Fruit fly (Drosophila melanogaster): Measurements from ENCODE around the gene CG43083.

DNA sequence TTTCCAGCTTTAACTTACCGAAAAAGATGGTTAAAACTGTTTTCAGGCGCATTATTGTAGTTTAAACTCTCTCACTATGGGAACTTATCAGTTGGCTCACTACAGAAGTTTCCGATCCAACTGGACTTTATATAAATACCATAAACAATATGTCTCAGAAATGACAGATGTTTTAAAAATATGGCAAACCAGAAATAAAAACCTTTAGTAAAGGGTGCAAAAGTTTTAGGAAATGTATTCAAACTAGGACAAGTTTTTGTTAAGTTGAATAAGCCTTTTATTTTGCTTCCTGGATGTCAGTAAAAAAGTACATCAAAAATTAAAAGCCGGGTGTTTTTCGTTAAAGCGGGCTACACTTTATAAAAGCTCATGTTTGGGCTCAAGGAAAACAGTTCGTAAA is 1.2 kb downstream of the CG43083 start, which contains the start of the genes Eig71Ea and Eig71Eb:
- no peak for TF ChIP-seq CG7045 (GFP tag; optimal IDR thresholded peaks at IDR 0.05)
- TF ChIP-seq Crg-1 (GFP tag; optimal IDR thresholded peaks at IDR 0.05), result no peak
- no peak for TF ChIP-seq CG5204 (GFP tag; optimal IDR thresholded peaks at IDR 0.05)
- TF ChIP-seq CG33017 (tag; optimal IDR thresholded peaks at IDR 0.05), result no peak
- TF ChIP-seq kay (GFP tag; ENCODE audit: borderline replicate concordance), result no peak
- TF ChIP-seq cnc (optimal IDR thresholded peaks at IDR 0.05), result no peak
- TF ChIP-seq tj (GFP tag; optimal IDR thresholded peaks at IDR 0.05), result no peak
- TF ChIP-seq CG7101 (tag; optimal IDR thresholded peaks at IDR 0.05), result no peak
- no peak for TF ChIP-seq pad (GFP tag; optimal IDR thresholded peaks at IDR 0.05)
- TF ChIP-seq toe (GFP tag; optimal IDR thresholded peaks at IDR 0.05), result no peak
- TF ChIP-seq CG14711 (tag; optimal IDR thresholded peaks at IDR 0.05), result no peak
- TF ChIP-seq Hr96 (GFP tag; optimal IDR thresholded peaks at IDR 0.05), result no peak

Data from whole organism, adult.